Fruit fly (Drosophila melanogaster) whole organism, embryonic: ENCODE results near the gene Bicra.

Experiments
- C15 ChIP-seq: fragments of 200-800 bp; sonication (Bioruptor generic); IDR thresholded peaks from 3 replicates; pipeline ENCODE4 v1.3.6; 2022; ENCODE audit warnings: missing biosample characterization, missing genetic modification characterization
- CG10979 ChIP-seq: fragments of 200-800 bp; sonication (Bioruptor generic); optimal IDR thresholded peaks from 2 replicates; lab custom pipeline; 2018; ENCODE audit warnings: missing biosample characterization, mild to moderate bottlenecking, missing genetic modification characterization, moderate library complexity
- CG1233 ChIP-seq: fragments of 200-800 bp; sonication (Bioruptor generic); optimal IDR thresholded peaks from 4 replicates; lab custom pipeline; 2018; ENCODE audit warnings: missing biosample characterization, mild to moderate bottlenecking, missing genetic modification characterization
- CG12744 ChIP-seq: fragments of 200-800 bp; sonication (Bioruptor generic); optimal IDR thresholded peaks from 2 replicates; lab custom pipeline; 2016; ENCODE audit warnings: missing biosample characterization, missing genetic modification characterization
- CG13296 ChIP-seq: fragments of 200-800 bp; sonication (Bioruptor generic); optimal IDR thresholded peaks from 3 replicates; lab custom pipeline; 2018; ENCODE audit warnings: missing biosample characterization, mild to moderate bottlenecking, missing genetic modification characterization
- CG13624 ChIP-seq: fragments of 200-800 bp; sonication (Bioruptor generic); optimal IDR thresholded peaks from 2 replicates; lab custom pipeline; 2016; ENCODE audit warnings: missing biosample characterization, missing genetic modification characterization
- CG14014 ChIP-seq: fragments of 200-800 bp; sonication (Bioruptor generic); IDR thresholded peaks from 2 replicates; pipeline ENCODE4 v1.3.6; 2022; ENCODE audit warnings: missing biosample characterization, missing genetic modification characterization
- CG14441 ChIP-seq: fragments of 200-800 bp; sonication (Bioruptor generic); IDR thresholded peaks from 2 replicates; pipeline ENCODE4 v1.3.6; 2022; ENCODE audit warnings: missing biosample characterization, missing genetic modification characterization
- CG1529 ChIP-seq: fragments of 200-800 bp; sonication (Bioruptor generic); optimal IDR thresholded peaks from 3 replicates; lab custom pipeline; 2018; ENCODE audit warnings: missing biosample characterization, missing genetic modification characterization
- CG2202 ChIP-seq: fragments of 200-800 bp; sonication (Bioruptor generic); optimal IDR thresholded peaks from 2 replicates; lab custom pipeline; 2018; ENCODE audit warnings: missing biosample characterization, mild to moderate bottlenecking, missing genetic modification characterization
- CG31224 ChIP-seq: fragments of 200-800 bp; sonication (Bioruptor generic); IDR thresholded peaks from 2 replicates; pipeline ENCODE4 v1.3.6; 2022; ENCODE audit warnings: missing biosample characterization, missing genetic modification characterization
- CG4424 ChIP-seq: fragments of 200-800 bp; sonication (Bioruptor generic); optimal IDR thresholded peaks from 3 replicates; lab custom pipeline; 2016; ENCODE audit warnings: missing biosample characterization, missing genetic modification characterization
- CG4730 ChIP-seq: fragments of 200-800 bp; sonication (Bioruptor generic); IDR thresholded peaks from 2 replicates; pipeline ENCODE4 v1.3.6; 2022; ENCODE audit warnings: missing biosample characterization, missing genetic modification characterization
- CG5953 ChIP-seq: fragments of 200-800 bp; sonication (Bioruptor generic); IDR thresholded peaks from 2 replicates; pipeline ENCODE4 v1.3.6; 2022; ENCODE audit warnings: missing biosample characterization, missing genetic modification characterization
- CG6254 ChIP-seq: fragments of 200-800 bp; sonication (Bioruptor generic); optimal IDR thresholded peaks from 3 replicates; lab custom pipeline; 2017; ENCODE audit warnings: mild to moderate bottlenecking, missing biosample characterization, missing genetic modification reagents, missing genetic modification characterization
- CG9876 ChIP-seq: fragments of 200-800 bp; sonication (Bioruptor generic); optimal IDR thresholded peaks from 2 replicates; lab custom pipeline; 2016; ENCODE audit warnings: missing biosample characterization, missing genetic modification characterization
- Ets65A ChIP-seq: fragments of 200-800 bp; sonication (Bioruptor generic); peaks from one replicate; lab custom pipeline; 2016; ENCODE audit warnings: missing biosample characterization, missing genetic modification characterization
- Hr3 ChIP-seq: fragments of 200-800 bp; sonication (Bioruptor generic); optimal IDR thresholded peaks from 3 replicates; lab custom pipeline; 2016; ENCODE audit warnings: missing biosample characterization, missing genetic modification characterization
- Lpt ChIP-seq: fragments of >200 bp; optimal IDR thresholded peaks from 2 replicates; lab custom pipeline; 2018; ENCODE audit warnings: missing biosample characterization, missing genetic modification characterization
- Mrtf ChIP-seq: fragments of 200-800 bp; sonication (Bioruptor generic); IDR thresholded peaks from 3 replicates; pipeline ENCODE4 v1.3.6; 2022; ENCODE audit warnings: missing biosample characterization, missing genetic modification characterization
- NC2α ChIP-seq: fragments of 200-800 bp; sonication (Bioruptor generic); optimal IDR thresholded peaks from 2 replicates; lab custom pipeline; 2016; ENCODE audit warnings: missing biosample characterization, missing genetic modification characterization
- NK7.1 ChIP-seq: fragments of 200-800 bp; sonication (Bioruptor generic); optimal IDR thresholded peaks from 3 replicates; lab custom pipeline; 2016; ENCODE audit warnings: missing biosample characterization, missing genetic modification characterization
- Neu2 ChIP-seq: fragments of 200-800 bp; sonication (Bioruptor generic); optimal IDR thresholded peaks from 3 replicates; lab custom pipeline; 2016; ENCODE audit warnings: missing biosample characterization, missing genetic modification characterization, borderline replicate concordance
- Sry-δ ChIP-seq: fragments of 200-800 bp; sonication (Bioruptor generic); optimal IDR thresholded peaks from 2 replicates; lab custom pipeline; 2016; ENCODE audit warnings: missing biosample characterization, missing genetic modification characterization
- Stat92E ChIP-seq, 3 experiments: fragments of >200 bp in 2 of 3; fragments of 200-800 bp in 1 of 3; sonication (Bioruptor generic) in 1 of 3; optimal IDR thresholded peaks; 2 replicates each; lab custom pipeline; 2017 to 2019; ENCODE audit warnings: missing biosample characterization in 3 of 3, missing genetic modification characterization in 3 of 3, mild to moderate bottlenecking in 1 of 3, moderate library complexity in 1 of 3
- Taf1 ChIP-seq: fragments of 200-800 bp; sonication (Bioruptor generic); IDR thresholded peaks from 2 replicates; pipeline ENCODE4 v1.3.6; 2022; ENCODE audit warnings: missing biosample characterization, missing genetic modification characterization
- Xrp1 ChIP-seq: fragments of 200-800 bp; sonication (Bioruptor generic); IDR thresholded peaks from 2 replicates; pipeline ENCODE4 v1.3.6; 2022; ENCODE audit warnings: missing biosample characterization, missing genetic modification characterization
- al ChIP-seq: fragments of 200-800 bp; sonication (Bioruptor generic); IDR thresholded peaks from 2 replicates; pipeline ENCODE4 v1.3.6; 2022; ENCODE audit warnings: missing biosample characterization, missing genetic modification characterization
- bab2 ChIP-seq: fragments of 200-800 bp; sonication (Bioruptor generic); optimal IDR thresholded peaks from 2 replicates; lab custom pipeline; 2016; ENCODE audit warnings: missing biosample characterization, missing genetic modification characterization
- bbx ChIP-seq: fragments of 200-800 bp; sonication (Bioruptor generic); IDR thresholded peaks from 2 replicates; pipeline ENCODE4 v1.3.6; 2022; ENCODE audit warnings: missing biosample characterization, missing genetic modification characterization; ENCODE audit not compliant: partially characterized antibody
- br ChIP-seq: fragments of >200 bp; optimal IDR thresholded peaks from 2 replicates; lab custom pipeline; 2017
- chinmo ChIP-seq: fragments of 200-800 bp; sonication (Bioruptor generic); IDR thresholded peaks from 4 replicates; pipeline ENCODE4 v1.3.6; 2022; ENCODE audit warnings: missing biosample characterization, missing genetic modification characterization; ENCODE audit not compliant: partially characterized antibody
- danr ChIP-seq: fragments of 200-800 bp; sonication (Bioruptor generic); IDR thresholded peaks from 2 replicates; pipeline ENCODE4 v1.3.6; 2022; ENCODE audit warnings: missing biosample characterization, missing genetic modification characterization
- jumu ChIP-seq: fragments of 200-800 bp; sonication (Bioruptor generic); optimal IDR thresholded peaks from 3 replicates; lab custom pipeline; 2016; ENCODE audit warnings: missing biosample characterization, missing genetic modification characterization
- lilli ChIP-seq: fragments of 200-800 bp; sonication (Bioruptor generic); optimal IDR thresholded peaks from 3 replicates; lab custom pipeline; 2016; ENCODE audit warnings: missing biosample characterization, missing genetic modification characterization
- lola ChIP-seq, 3 experiments: fragments of >200 bp in 2 of 3; fragments of 200-800 bp in 1 of 3; sonication (Bioruptor generic) in 1 of 3; optimal IDR thresholded peaks; 2 replicates each; lab custom pipeline; 2017 to 2019; ENCODE audit warnings: missing biosample characterization in 3 of 3, missing genetic modification characterization in 3 of 3, mild to moderate bottlenecking in 1 of 3, moderate library complexity in 1 of 3
- lov ChIP-seq, 2 experiments: fragments of 200-800 bp in 1 of 2; fragments of >200 bp in 1 of 2; sonication (Bioruptor generic) in 1 of 2; IDR thresholded peaks in 1 of 2; optimal IDR thresholded peaks in 1 of 2; 2 replicates in 1 of 2; 3 replicates in 1 of 2; pipeline versions ENCODE4 v1.3.6 to Lab custom; 2017 to 2022; ENCODE audit warnings: missing biosample characterization in 1 of 2, missing genetic modification characterization in 1 of 2
- luna ChIP-seq: fragments of 200-800 bp; sonication (Bioruptor generic); optimal IDR thresholded peaks from 2 replicates; lab custom pipeline; 2016; ENCODE audit warnings: missing biosample characterization, missing genetic modification characterization
- pfk ChIP-seq: fragments of 200-800 bp; sonication (Bioruptor generic); optimal IDR thresholded peaks from 2 replicates; lab custom pipeline; 2018; ENCODE audit warnings: missing biosample characterization, mild to moderate bottlenecking, missing genetic modification characterization, moderate library complexity
- pros ChIP-seq: fragments of 200-800 bp; sonication (Bioruptor generic); optimal IDR thresholded peaks from 3 replicates; lab custom pipeline; 2019; ENCODE audit warnings: missing biosample characterization, mild to moderate bottlenecking, missing genetic modification characterization, moderate library complexity
- pum ChIP-seq: fragments of 200-800 bp; sonication (Bioruptor generic); optimal IDR thresholded peaks from 2 replicates; lab custom pipeline; 2016; ENCODE audit warnings: missing biosample characterization, missing genetic modification characterization
- schlank ChIP-seq: fragments of 200-800 bp; sonication (Bioruptor generic); optimal IDR thresholded peaks from 2 replicates; lab custom pipeline; 2018; ENCODE audit warnings: missing biosample characterization, mild to moderate bottlenecking, missing genetic modification characterization
- sna ChIP-seq: fragments of 200-800 bp; sonication (Bioruptor generic); IDR thresholded peaks from 2 replicates; pipeline ENCODE4 v1.3.6; 2022; ENCODE audit warnings: missing biosample characterization, missing genetic modification characterization; ENCODE audit not compliant: partially characterized antibody
- ssp ChIP-seq: fragments of 200-800 bp; sonication (Bioruptor generic); IDR thresholded peaks from 2 replicates; pipeline ENCODE4 v1.3.6; 2022; ENCODE audit warnings: missing biosample characterization, missing genetic modification characterization
- tll ChIP-seq, 2 experiments: fragments of 200-800 bp in 1 of 2; fragments of >200 bp in 1 of 2; sonication (Bioruptor generic) in 1 of 2; optimal IDR thresholded peaks; 2 replicates each; lab custom pipeline; 2017 to 2019; ENCODE audit warnings: missing biosample characterization in 2 of 2, missing genetic modification characterization in 2 of 2, mild to moderate bottlenecking in 1 of 2, moderate library complexity in 1 of 2
- vfl ChIP-seq: fragments of 200-800 bp; sonication (Bioruptor generic); optimal IDR thresholded peaks from 2 replicates; lab custom pipeline; 2016; ENCODE audit warnings: missing biosample characterization, missing genetic modification characterization
- z ChIP-seq: fragments of 200-800 bp; sonication (Bioruptor generic); IDR thresholded peaks from 3 replicates; pipeline ENCODE4 v1.3.6; 2022; ENCODE audit warnings: missing biosample characterization, missing genetic modification characterization
- zf30C ChIP-seq: fragments of 200-800 bp; sonication (Bioruptor generic); optimal IDR thresholded peaks from 3 replicates; lab custom pipeline; 2018; ENCODE audit warnings: missing biosample characterization, mild to moderate bottlenecking, missing genetic modification characterization

Bicra gene

DNA sequence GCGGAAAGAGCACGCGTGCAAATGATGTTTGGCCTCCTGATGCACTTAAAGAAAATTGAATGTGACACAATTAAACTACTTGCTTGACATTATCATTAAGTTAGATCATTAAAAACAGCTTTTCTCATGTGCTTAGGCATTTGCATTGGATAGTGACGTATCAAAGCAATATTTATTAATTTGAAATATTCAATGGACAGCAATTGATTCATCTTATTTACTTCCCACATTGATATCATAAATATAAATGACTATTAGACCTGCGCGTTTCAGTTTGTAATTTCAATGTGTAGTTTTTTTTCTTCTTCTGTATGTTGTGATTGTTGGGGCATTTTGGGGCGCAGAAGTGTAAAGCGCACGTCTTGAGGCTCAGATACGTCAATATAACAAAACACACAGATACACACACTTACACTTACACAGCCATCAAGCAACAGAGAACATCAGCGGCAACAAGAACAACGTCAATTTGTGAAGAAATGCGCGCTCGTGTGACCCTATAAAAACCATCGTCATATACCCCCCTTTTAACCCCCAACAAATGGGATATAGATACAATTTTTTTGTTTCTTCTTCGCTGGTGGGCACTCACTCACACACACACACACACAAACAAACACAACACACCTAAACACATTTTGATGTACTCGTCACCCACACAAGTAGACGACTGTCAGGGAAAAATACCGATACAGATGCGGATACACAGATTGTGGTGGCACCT lies 26.3 kb downstream of the Bicra start (continued):
- TF ChIP-seq lola (GFP tag; optimal IDR thresholded peaks at IDR 0.05; lab: Kevin White, UChicago) (peak in 1 of 3 experiments; percentile 70), Ets65A (GFP tag; lab: Kevin White, UChicago) (peak; percentile 48), ssp (GFP tag; lab: Robert Waterston, UW) (peak; percentile 58), z (GFP tag; lab: Robert Waterston, UW) (0 out of 3 replicates have a peak, but pooled peaks have one; percentile 15), CG2202 (tag; lab: Kevin White, UChicago) (peak; percentile 50), CG13296 (GFP tag; lab: Kevin White, UChicago) (peak; percentile 17), CG14014 (GFP tag; lab: Robert Waterston, UW) (0 out of 2 replicates have a peak, but pooled peaks have one; percentile 17), vfl (no peak), pros (GFP tag; lab: Kevin White, UChicago) (peak; percentile 18), pum (GFP tag; lab: Kevin White, UChicago) (peak; percentile 35), Lpt (GFP tag; lab: Kevin White, UChicago) (no peak), lilli (GFP tag; lab: Kevin White, UChicago) (peak; percentile 68), tll (GFP tag; optimal IDR thresholded peaks at IDR 0.05; lab: Kevin White, UChicago) (no peak), Xrp1 (GFP tag; lab: Robert Waterston, UW) (peak; percentile 82), CG31224 (peak; percentile 59), CG6254 (GFP tag; lab: Kevin White, UChicago) (peak; percentile 54), CG9876 (no peak), CG10979 (tag; lab: Kevin White, UChicago) (peak; percentile 80), danr (GFP tag; lab: Robert Waterston, UW) (peak; percentile 37; the same call in 1 of the 2 replicates), CG12744 (GFP tag; lab: Kevin White, UChicago) (peak; percentile 20), NC2α (GFP tag; lab: Kevin White, UChicago) (peak; percentile 16), Taf1 (GFP tag; lab: Robert Waterston, UW) (no peak), Hr3 (GFP tag; lab: Kevin White, UChicago) (peak; percentile 60), br (no peak), CG1233 (peak; percentile 57), CG1529 (GFP tag; lab: Kevin White, UChicago) (peak; percentile 65), Neu2 (GFP tag; lab: Kevin White, UChicago) (no peak), pfk (GFP tag; lab: Kevin White, UChicago) (no peak), CG14441 (GFP tag; lab: Robert Waterston, UW) (0 out of 2 replicates have a peak, but pooled peaks have one; percentile 34), chinmo (0 out of 4 replicates have a peak, but pooled peaks have one; percentile 13), al (GFP tag; lab: Robert Waterston, UW) (0 out of 2 replicates have a peak, but pooled peaks have one; percentile 28), sna (GFP tag; lab: Robert Waterston, UW) (no peak), Stat92E (GFP tag; optimal IDR thresholded peaks at IDR 0.05; lab: Kevin White, UChicago) (no peak), CG13624 (peak; percentile 31), bbx (no peak), Mrtf (GFP tag; lab: Robert Waterston, UW) (0 out of 3 replicates have a peak, but pooled peaks have one; percentile 45), bab2 (GFP tag; lab: Kevin White, UChicago) (peak; percentile 64), CG5953 (GFP tag; lab: Robert Waterston, UW) (0 out of 2 replicates have a peak, but pooled peaks have one; percentile 30), zf30C (peak; percentile 63), Sry-δ (GFP tag; lab: Kevin White, UChicago) (no peak), luna (no peak), CG4730 (GFP tag; lab: Robert Waterston, UW) (0 out of 2 replicates have a peak, but pooled peaks have one; percentile 17), schlank (tag; lab: Kevin White, UChicago) (no peak), jumu (peak; percentile 31), lov (optimal IDR thresholded peaks at IDR 0.05; lab: Kevin White, UChicago) (no peak), lov (GFP tag; IDR thresholded peaks at IDR 0.05; lab: Robert Waterston, UW) (no peak), CG4424 (GFP tag; lab: Kevin White, UChicago) (peak; percentile 75), NK7.1 (GFP tag; lab: Kevin White, UChicago) (peak; percentile 46), C15 (no peak)
